Worm (Caenorhabditis elegans): ENCODE data around the gene ZK666.1.

ZK666.1 gene

DNA sequence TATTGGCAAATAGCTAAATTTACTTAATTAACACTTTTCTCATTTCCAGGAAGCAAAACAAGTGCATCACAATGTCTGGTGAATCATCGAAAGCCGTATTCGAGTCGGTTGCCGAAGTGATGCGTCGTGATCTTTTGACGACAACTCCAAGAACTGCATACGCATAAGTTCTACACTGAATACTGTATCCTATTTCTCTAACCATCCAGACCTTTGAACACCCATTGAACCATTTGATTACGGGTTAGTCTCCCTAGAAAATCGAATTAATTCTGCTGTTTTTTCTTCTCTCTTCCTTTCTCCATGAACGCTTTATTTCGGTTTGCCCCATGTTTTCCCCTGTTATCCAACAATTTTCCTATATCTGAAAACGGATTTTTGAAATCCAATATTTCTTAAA lies 21.4 kb downstream of the ZK666.1 start, which contains the start of gene lin-56:
lin-56 (plus strand) TSS at position 301 of the 400 bp plus-strand sequence.
- no peak for TF ChIP-seq ceh-24 (tag; optimal IDR thresholded peaks at IDR 0.05)
- TF ChIP-seq ceh-2 (tag; optimal IDR thresholded peaks at IDR 0.05) = no peak

DNA sequence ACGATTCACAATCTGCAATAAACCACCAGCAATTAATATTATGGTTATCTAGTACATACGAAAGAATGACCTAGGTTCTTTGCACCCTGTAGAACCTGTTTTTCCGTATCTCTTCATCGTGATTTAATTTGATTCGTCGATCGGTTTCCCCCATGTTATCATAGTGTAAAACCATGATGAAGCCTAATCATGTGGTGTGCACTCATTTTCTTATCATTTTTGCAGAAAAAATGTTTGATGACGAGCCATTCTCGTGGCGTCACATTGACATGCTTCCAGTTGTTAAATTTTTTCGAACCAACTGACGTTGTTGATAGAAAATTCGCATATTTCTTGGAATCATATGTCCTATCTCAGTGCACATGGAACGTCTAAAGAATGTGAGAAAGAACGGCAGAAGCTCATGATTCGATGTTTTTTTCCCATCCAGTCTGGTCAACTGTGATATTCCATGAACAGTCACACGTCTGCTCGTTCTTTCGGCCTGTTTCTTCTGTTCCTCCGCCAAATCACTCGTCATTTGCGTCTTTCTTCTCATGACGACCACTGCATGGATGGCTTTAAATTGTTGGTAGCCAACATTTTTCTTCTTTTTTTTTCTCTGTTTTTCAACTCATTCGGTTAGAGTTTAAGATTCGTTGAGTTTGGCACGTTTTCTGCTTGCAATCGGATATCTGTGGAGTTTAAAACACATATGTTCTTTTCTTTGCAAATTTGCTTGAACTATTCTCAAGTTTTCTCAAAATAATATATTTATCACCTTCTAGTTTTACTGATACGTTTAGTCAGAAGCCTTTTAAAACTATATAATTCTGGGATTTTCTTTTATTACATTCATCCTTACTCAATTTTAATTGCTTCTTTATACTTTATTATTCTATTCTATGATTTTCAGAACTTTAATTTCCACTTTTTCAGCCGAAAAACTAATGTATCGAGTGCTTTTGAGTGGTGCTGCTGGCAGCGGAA lies 23.5 kb downstream of the ZK666.1 start, which contains the start of gene ZK673.2:
ZK673.2 (plus strand) TSS at position 919 of the 969 bp plus-strand sequence.
- no peak for TF ChIP-seq lin-11 (tag; optimal IDR thresholded peaks at IDR 0.05)
- TF ChIP-seq sox-2 (GFP tag; IDR thresholded peaks at IDR 0.05) = no peak
- no peak for TF ChIP-seq ceh-30 (tag; optimal IDR thresholded peaks at IDR 0.05)
- no peak for TF ChIP-seq hlh-13 (GFP tag; optimal IDR thresholded peaks at IDR 0.05)
- TF ChIP-seq pat-9 (tag; optimal IDR thresholded peaks at IDR 0.05) = no peak
- TF ChIP-seq K09A11.1 (tag; optimal IDR thresholded peaks at IDR 0.05; ENCODE audit: insufficient read depth) = no peak
- TF ChIP-seq pha-4 (tag; optimal IDR thresholded peaks at IDR 0.05) = no peak
- no peak for TF ChIP-seq K02D7.2 (tag; optimal IDR thresholded peaks at IDR 0.05)
- TF ChIP-seq ceh-31 (tag; optimal IDR thresholded peaks at IDR 0.05) = no peak
- TF ChIP-seq nhr-11 (tag; optimal IDR thresholded peaks at IDR 0.05) = no peak
- no peak for TF ChIP-seq zip-5 (tag; optimal IDR thresholded peaks at IDR 0.05)
- no peak for TF ChIP-seq C38D4.7 (GFP tag; optimal IDR thresholded peaks at IDR 0.05)
- TF ChIP-seq Y22D7AL.16 (tag; optimal IDR thresholded peaks at IDR 0.05) = no peak

DNA sequence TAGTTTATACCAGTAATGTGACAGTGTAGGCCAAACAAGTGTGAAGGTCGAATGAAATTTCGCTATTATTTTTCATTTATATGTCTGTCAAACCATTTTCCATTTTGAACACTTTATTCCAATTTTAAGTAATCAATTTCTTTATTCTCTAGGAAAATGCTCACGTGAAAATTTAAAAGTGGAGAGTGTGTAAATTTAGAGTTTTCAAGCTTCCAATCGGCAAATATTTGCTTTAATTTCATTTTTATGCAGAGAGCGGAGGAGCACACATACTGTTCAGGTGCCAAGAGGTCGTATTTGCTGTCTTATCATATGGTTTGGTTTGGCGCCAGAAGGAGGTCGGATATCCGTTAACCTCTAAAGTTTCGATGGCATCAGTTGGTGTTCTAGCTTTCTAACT lies 24.3 kb downstream of the ZK666.1 start:
- no peak for TF ChIP-seq C08G9.2 (tag; optimal IDR thresholded peaks at IDR 0.05)
- no peak for TF ChIP-seq unc-55 (GFP tag; optimal IDR thresholded peaks at IDR 0.05)
- no peak for TF ChIP-seq ref-2 (tag; optimal IDR thresholded peaks at IDR 0.05)
- TF ChIP-seq odd-2 (tag; optimal IDR thresholded peaks at IDR 0.05) = no peak
- TF ChIP-seq nhr-11 (tag; optimal IDR thresholded peaks at IDR 0.05) = no peak
- TF ChIP-seq hlh-30 (tag; optimal IDR thresholded peaks at IDR 0.05; ENCODE audit: insufficient read depth) = no peak
- no peak for TF ChIP-seq tbx-2 (tag; optimal IDR thresholded peaks at IDR 0.05)
- no peak for TF ChIP-seq ceh-6 (GFP tag; optimal IDR thresholded peaks at IDR 0.05)
- TF ChIP-seq hlh-13 (GFP tag; optimal IDR thresholded peaks at IDR 0.05) = no peak
- TF ChIP-seq che-1 (tag; optimal IDR thresholded peaks at IDR 0.05) = no peak
- no peak for TF ChIP-seq ttx-3 (tag; optimal IDR thresholded peaks at IDR 0.05)
- TF ChIP-seq zip-5 (tag; optimal IDR thresholded peaks at IDR 0.05) = no peak
- no peak for TF ChIP-seq dve-1 (tag; optimal IDR thresholded peaks at IDR 0.05)
- no peak for TF ChIP-seq unc-3 (GFP tag; conservative IDR thresholded peaks at IDR 0.05)
- no peak for TF ChIP-seq unc-3 (tag; optimal IDR thresholded peaks at IDR 0.05)
- TF ChIP-seq ceh-18 (tag; optimal IDR thresholded peaks at IDR 0.05) = no peak

DNA sequence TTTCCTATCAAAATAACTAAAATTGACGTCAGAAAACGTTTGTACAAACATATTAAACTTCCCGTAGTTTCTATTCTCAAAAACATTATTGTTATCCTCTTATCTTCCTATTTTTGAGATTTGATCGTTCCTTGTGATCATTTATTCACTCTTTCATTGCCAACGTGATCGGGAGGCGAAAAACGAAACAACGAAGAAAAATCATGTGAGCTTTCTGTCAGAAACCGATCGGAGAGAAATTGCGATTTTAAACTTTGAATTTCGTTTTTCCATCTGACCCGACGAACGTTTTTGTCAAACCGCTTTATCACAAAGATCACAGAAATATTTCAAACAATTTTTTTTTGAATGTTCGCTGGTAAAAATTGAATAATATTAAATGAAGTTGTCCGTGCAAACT lies 24.8 kb downstream of the ZK666.1 start:
- TF ChIP-seq Y22D7AL.16 (tag; optimal IDR thresholded peaks at IDR 0.05) (no peak), elt-2 (tag; optimal IDR thresholded peaks at IDR 0.05) (no peak), ceh-19 (GFP tag; optimal IDR thresholded peaks at IDR 0.05) (no peak), gmeb-2 (tag; optimal IDR thresholded peaks at IDR 0.05) (no peak), syd-9 (tag; optimal IDR thresholded peaks at IDR 0.05) (no peak), ttx-3 (tag; optimal IDR thresholded peaks at IDR 0.05) (no peak), pax-1 (tag; optimal IDR thresholded peaks at IDR 0.05) (no peak), nhr-232 (tag; optimal IDR thresholded peaks at IDR 0.05) (no peak), ref-2 (tag; optimal IDR thresholded peaks at IDR 0.05) (no peak), pqm-1 (tag; optimal IDR thresholded peaks at IDR 0.05) (no peak), ceh-30 (tag; optimal IDR thresholded peaks at IDR 0.05) (no peak), K09A11.1 (tag; optimal IDR thresholded peaks at IDR 0.05; ENCODE audit: insufficient read depth) (no peak), unc-42 (tag; optimal IDR thresholded peaks at IDR 0.05) (no peak), ahr-1 (tag; optimal IDR thresholded peaks at IDR 0.05) (no peak), dve-1 (tag; optimal IDR thresholded peaks at IDR 0.05) (no peak), sdc-2 (tag; optimal IDR thresholded peaks at IDR 0.05) (no peak), ceh-24 (tag; optimal IDR thresholded peaks at IDR 0.05) (no peak)

Measured in whole organism, late embryonic.